Worm (Caenorhabditis elegans): ENCODE data around the gene mup-2.

The mup-2 gene

ce11 chrX:6378363-6378762 lies 31.7 kb downstream of the mup-2 start (continued):
- TF ChIP-seq unc-86 (tag; optimal IDR thresholded peaks at IDR 0.05) (no peak), hlh-30 (tag; optimal IDR thresholded peaks at IDR 0.05; ENCODE audit: insufficient read depth) (peak; percentile 11)

- peak; percentile 58 for TF ChIP-seq elt-2 (tag; optimal IDR thresholded peaks at IDR 0.05)
- TF ChIP-seq unc-86 (tag; optimal IDR thresholded peaks at IDR 0.05), result no peak
Observed at ce11 chrX:6377634-6378288, 32.3 kb downstream of the mup-2 start, which contains the start of gene lmp-1. TSS of gene lmp-1 (minus strand) at chrX:6377684.

DNA sequence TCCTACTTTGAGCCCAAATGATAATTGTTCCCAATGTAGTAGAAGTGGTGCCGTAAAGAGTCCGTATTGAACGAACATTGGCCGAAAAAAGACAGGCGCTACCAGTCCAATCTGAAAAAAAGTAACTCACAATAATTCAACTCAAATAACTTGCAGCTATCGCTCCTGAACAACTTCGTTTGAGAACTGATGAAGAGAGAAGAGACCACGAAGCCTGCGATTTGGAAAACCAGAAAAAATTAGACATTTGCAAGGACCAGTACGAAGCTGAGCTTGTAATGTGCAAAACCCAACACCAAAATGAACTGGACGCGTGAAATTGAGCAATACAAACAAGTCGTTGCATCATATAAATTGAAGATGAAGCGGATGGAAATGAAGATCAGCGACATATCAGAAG lies 35.6 kb downstream of the mup-2 start, which contains the start of gene C03B1.1:
C03B1.1 (plus strand) TSS at position 301 of the 400 bp plus-strand sequence.
- TF ChIP-seq ceh-22 (tag; optimal IDR thresholded peaks at IDR 0.05) (no peak), che-1 (tag; optimal IDR thresholded peaks at IDR 0.05) (no peak), ref-2 (tag; optimal IDR thresholded peaks at IDR 0.05) (no peak), nfya-1 (tag; optimal IDR thresholded peaks at IDR 0.05) (no peak), fax-1 (tag; optimal IDR thresholded peaks at IDR 0.05) (no peak), ceh-6 (GFP tag; optimal IDR thresholded peaks at IDR 0.05) (no peak), rnt-1 (tag; optimal IDR thresholded peaks at IDR 0.05) (no peak), lin-11 (tag; optimal IDR thresholded peaks at IDR 0.05) (no peak), dve-1 (tag; optimal IDR thresholded peaks at IDR 0.05) (no peak), hlh-30 (tag; optimal IDR thresholded peaks at IDR 0.05; ENCODE audit: insufficient read depth) (no peak), ama-1 (optimal IDR thresholded peaks at IDR 0.05) (no peak)

DNA sequence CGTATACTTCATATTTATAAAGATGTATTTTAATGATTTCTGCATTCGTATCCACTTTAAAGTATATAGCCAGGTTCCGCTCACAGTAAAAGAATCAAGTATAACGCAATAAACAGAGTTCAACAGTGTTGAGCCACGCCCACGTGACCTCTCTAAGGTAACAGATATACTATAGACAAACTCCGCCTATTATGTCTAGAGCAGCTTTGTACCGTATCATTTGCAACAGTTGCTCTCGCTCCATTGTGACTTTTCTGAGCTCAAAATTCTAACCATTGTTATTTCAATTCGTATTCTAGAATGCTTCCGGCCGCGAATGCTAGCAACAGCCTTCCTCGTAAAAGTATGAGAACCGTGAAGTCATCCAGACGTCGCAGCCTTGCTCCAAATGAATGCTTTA lies 36.7 kb downstream of the mup-2 start, which contains the start of gene C03B1.17:
C03B1.17 (plus strand) TSS at position 301 of the 400 bp plus-strand sequence.
- TF ChIP-seq tbx-7 (tag; optimal IDR thresholded peaks at IDR 0.05), result no peak
- TF ChIP-seq ceh-34 (tag; optimal IDR thresholded peaks at IDR 0.05), result no peak
- TF ChIP-seq lim-6 (tag; optimal IDR thresholded peaks at IDR 0.05), result no peak
- TF ChIP-seq fax-1 (tag; optimal IDR thresholded peaks at IDR 0.05), result no peak
- TF ChIP-seq hlh-8 (tag; optimal IDR thresholded peaks at IDR 0.05), result no peak
- TF ChIP-seq ceh-19 (GFP tag; optimal IDR thresholded peaks at IDR 0.05), result no peak
- TF ChIP-seq tbx-2 (tag; optimal IDR thresholded peaks at IDR 0.05), result no peak
- TF ChIP-seq ceh-14 (tag; optimal IDR thresholded peaks at IDR 0.05), result no peak
- TF ChIP-seq ceh-24 (tag; optimal IDR thresholded peaks at IDR 0.05), result no peak
- no peak for TF ChIP-seq ceh-6 (GFP tag; optimal IDR thresholded peaks at IDR 0.05)
- no peak for TF ChIP-seq ceh-22 (tag; optimal IDR thresholded peaks at IDR 0.05)
- TF ChIP-seq mec-3 (tag; optimal IDR thresholded peaks at IDR 0.05; ENCODE audit: borderline replicate concordance), result no peak
- TF ChIP-seq dve-1 (tag; optimal IDR thresholded peaks at IDR 0.05), result no peak

DNA sequence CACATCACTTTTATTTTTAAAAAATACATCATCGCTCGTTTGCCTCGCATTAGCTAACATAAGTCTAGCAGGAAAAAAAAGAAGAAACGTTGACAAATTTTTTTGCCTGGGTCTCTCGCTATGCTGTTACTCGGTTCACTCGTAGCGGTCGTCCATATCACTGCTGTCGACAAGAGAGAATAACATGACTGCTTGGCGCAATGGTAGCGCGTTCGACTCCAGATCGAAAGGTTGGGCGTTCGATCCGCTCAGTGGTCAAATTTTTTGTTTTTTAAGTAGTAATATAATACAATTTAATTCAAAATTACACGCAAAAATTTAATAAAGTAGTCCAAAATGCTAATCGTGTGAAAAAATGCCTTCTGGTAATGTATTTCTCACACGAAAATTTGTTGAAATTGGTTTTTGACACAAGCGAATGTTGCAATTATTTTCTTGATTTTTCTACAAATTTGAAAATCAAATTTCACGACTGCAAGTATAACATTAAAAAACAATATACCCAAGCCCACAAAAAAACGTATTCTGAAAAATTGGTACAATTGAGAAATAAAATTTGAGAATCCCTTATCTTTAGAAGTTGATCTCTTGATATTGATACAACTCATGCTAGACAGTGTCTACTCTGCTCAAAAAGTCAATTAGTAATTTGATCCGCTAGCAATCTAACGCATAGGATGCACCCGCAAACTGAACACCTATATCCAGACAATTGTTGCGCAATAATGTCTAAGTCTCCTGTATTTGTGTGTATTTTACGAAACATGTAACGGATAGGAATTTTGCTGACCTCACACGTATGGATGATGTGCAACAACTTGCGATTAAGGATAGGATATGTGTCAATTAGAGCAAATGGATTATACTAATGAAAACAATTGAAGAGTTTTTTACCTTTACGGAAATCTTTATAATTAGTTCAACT lies 38.6 kb downstream of the mup-2 start:
- TF ChIP-seq pat-9 (tag; optimal IDR thresholded peaks at IDR 0.05) (peak; percentile 68), ama-1 (optimal IDR thresholded peaks at IDR 0.05) (no peak), unc-42 (tag; optimal IDR thresholded peaks at IDR 0.05) (no peak), ceh-30 (tag; optimal IDR thresholded peaks at IDR 0.05) (peak; percentile 11), lin-11 (tag; optimal IDR thresholded peaks at IDR 0.05) (peak; percentile 70), che-1 (tag; optimal IDR thresholded peaks at IDR 0.05) (peak; percentile 80), ceh-34 (tag; optimal IDR thresholded peaks at IDR 0.05) (no peak), fkh-10 (GFP tag; optimal IDR thresholded peaks at IDR 0.05) (no peak), lim-6 (tag; optimal IDR thresholded peaks at IDR 0.05) (no peak), hlh-30 (tag; optimal IDR thresholded peaks at IDR 0.05; ENCODE audit: insufficient read depth) (no peak), hlh-15 (tag; optimal IDR thresholded peaks at IDR 0.05) (peak; percentile 47), unc-3 (GFP tag; conservative IDR thresholded peaks at IDR 0.05) (peak; percentile 77), unc-3 (tag; optimal IDR thresholded peaks at IDR 0.05) (no peak), tbx-2 (tag; optimal IDR thresholded peaks at IDR 0.05) (peak; percentile 49), gmeb-2 (tag; optimal IDR thresholded peaks at IDR 0.05) (peak; percentile 77), sox-2 (GFP tag; IDR thresholded peaks at IDR 0.05) (peak; percentile 68), pha-2 (tag; optimal IDR thresholded peaks at IDR 0.05) (peak; percentile 68), pax-1 (tag; optimal IDR thresholded peaks at IDR 0.05) (no peak), fax-1 (tag; optimal IDR thresholded peaks at IDR 0.05) (peak; percentile 61), ceh-6 (GFP tag; optimal IDR thresholded peaks at IDR 0.05) (peak; percentile 70), unc-55 (GFP tag; optimal IDR thresholded peaks at IDR 0.05) (no peak), Y22D7AL.16 (tag; optimal IDR thresholded peaks at IDR 0.05) (peak; percentile 62), ceh-2 (tag; optimal IDR thresholded peaks at IDR 0.05) (peak; percentile 38), F13H6.1 (tag; optimal IDR thresholded peaks at IDR 0.05) (peak; percentile 17), sox-4 (tag; optimal IDR thresholded peaks at IDR 0.05) (peak; percentile 77), tbx-7 (tag; optimal IDR thresholded peaks at IDR 0.05) (no peak), ceh-24 (tag; optimal IDR thresholded peaks at IDR 0.05) (peak; percentile 51), syd-9 (tag; optimal IDR thresholded peaks at IDR 0.05) (peak; percentile 9)
